Worm (Caenorhabditis elegans) whole organism, midembryonic: ENCODE results near the gene coq-3.

Source experiments
- cog-1 ChIP-seq: sonication (generic microtip); optimal IDR thresholded peaks from 2 replicates; lab custom pipeline; 2016; ENCODE audit warnings: missing genetic modification characterization, missing compliant biosample characterization
- flt-1 ChIP-seq: fragments of 200-800 bp; sonication (Bioruptor generic); IDR thresholded peaks from 2 replicates; pipeline ENCODE4 v1.3.6; 2022; ENCODE audit warnings: missing genetic modification characterization, missing compliant biosample characterization
- klf-2 ChIP-seq: fragments of 200-800 bp; sonication (Bioruptor generic); conservative IDR thresholded peaks from 2 replicates; pipeline ENCODE4 v1.3.6; 2022; ENCODE audit warnings: missing genetic modification reagents, missing genetic modification characterization, missing compliant biosample characterization
- med-1 ChIP-seq: sonication (generic microtip); optimal IDR thresholded peaks from 2 replicates; lab custom pipeline; 2017; ENCODE audit warnings: missing genetic modification characterization, mild to moderate bottlenecking, missing compliant biosample characterization, antibody characterized with exemption, missing genetic modification reagents; ENCODE audit not compliant: insufficient read depth
- ref-1 ChIP-seq: fragments of 200-800 bp; sonication (Bioruptor generic); conservative IDR thresholded peaks from 2 replicates; pipeline ENCODE4 v1.3.6; 2022; ENCODE audit warnings: missing genetic modification reagents, missing genetic modification characterization, missing compliant biosample characterization
- tab-1 ChIP-seq: fragments of 200-800 bp; sonication (Bioruptor generic); IDR thresholded peaks from 2 replicates; pipeline ENCODE4 v1.3.6; 2022; ENCODE audit warnings: missing genetic modification characterization, missing compliant biosample characterization
- ztf-23 ChIP-seq: fragments of 200-800 bp; sonication (Bioruptor generic); IDR thresholded peaks from 2 replicates; pipeline ENCODE4 v1.3.6; 2022; ENCODE audit warnings: missing genetic modification reagents, missing genetic modification characterization, missing compliant biosample characterization
- ztf-29 ChIP-seq: fragments of 200-800 bp; sonication (Bioruptor generic); IDR thresholded peaks from 2 replicates; pipeline ENCODE4 v1.3.6; 2022; ENCODE audit warnings: missing genetic modification reagents, missing genetic modification characterization, missing compliant biosample characterization

ce11 chrIV:14770663-14771062, 25.5 kb downstream of the coq-3 start:
- TF ChIP-seq flt-1 (GFP tag; lab: Robert Waterston, UW), result no peak
- TF ChIP-seq med-1 (GFP tag; lab: Kevin White, UChicago), result no peak
- TF ChIP-seq cog-1, result no peak
- no peak for TF ChIP-seq ztf-29 (GFP tag; lab: Robert Waterston, UW)
- no peak for TF ChIP-seq klf-2 (GFP tag; lab: Robert Waterston, UW)
- TF ChIP-seq ztf-23 (GFP tag; lab: Robert Waterston, UW), result no peak
- no peak for TF ChIP-seq tab-1
- TF ChIP-seq ref-1 (GFP tag; lab: Robert Waterston, UW), result no peak
